Worm (Caenorhabditis elegans) whole organism, early embryonic: Measurements from ENCODE around the gene K08B12.3.

Experiments used
- B0310.2 ChIP-seq: sonication (generic microtip); optimal IDR thresholded peaks from 2 replicates; lab custom pipeline; 2016; ENCODE audit warnings: mild to moderate bottlenecking, missing genetic modification characterization, missing compliant biosample characterization
- F13C5.2 ChIP-seq: sonication (generic microtip); optimal IDR thresholded peaks from 2 replicates; lab custom pipeline; 2017; ENCODE audit warnings: mild to moderate bottlenecking, missing genetic modification characterization, inconsistent platforms, missing compliant biosample characterization
- aly-1 ChIP-seq: sonication (generic microtip); optimal IDR thresholded peaks from 2 replicates; lab custom pipeline; 2016; ENCODE audit warnings: missing genetic modification characterization, missing compliant biosample characterization
- ama-1 ChIP-seq: fragments of 150-350 bp; optimal IDR thresholded peaks from 2 replicates; lab custom pipeline; 2014
- ceh-13 ChIP-seq: fragments of 200-800 bp; sonication (Bioruptor generic); optimal IDR thresholded peaks from 2 replicates; lab custom pipeline; 2018; ENCODE audit warnings: mild to moderate bottlenecking, missing genetic modification characterization, missing compliant biosample characterization
- ceh-36 ChIP-seq: sonication (generic microtip); optimal IDR thresholded peaks from 2 replicates; lab custom pipeline; 2016; ENCODE audit warnings: missing genetic modification characterization, inconsistent platforms, missing compliant biosample characterization
- ets-7 ChIP-seq: sonication (generic microtip); optimal IDR thresholded peaks from 2 replicates; lab custom pipeline; 2016; ENCODE audit warnings: missing genotype, missing genetic modification characterization, missing compliant biosample characterization
- flt-1 ChIP-seq: fragments of 200-800 bp; sonication (Bioruptor generic); IDR thresholded peaks from 2 replicates; pipeline ENCODE4 v1.3.6; 2022; ENCODE audit warnings: missing genetic modification characterization, missing compliant biosample characterization
- hmbx-1 ChIP-seq: sonication (generic microtip); optimal IDR thresholded peaks from 2 replicates; lab custom pipeline; 2016; ENCODE audit warnings: mild to moderate bottlenecking, missing genetic modification characterization, missing compliant biosample characterization
- hmg-4 ChIP-seq: fragments of 200-800 bp; sonication (Bioruptor generic); optimal IDR thresholded peaks from 2 replicates; lab custom pipeline; 2018; ENCODE audit warnings: mild to moderate bottlenecking, missing genetic modification characterization, missing compliant biosample characterization
- hnd-1 ChIP-seq: sonication (generic microtip); optimal IDR thresholded peaks from 2 replicates; lab custom pipeline; 2016; ENCODE audit warnings: missing genetic modification characterization, missing compliant biosample characterization
- pes-1 ChIP-seq: fragments of 200-800 bp; sonication (Bioruptor generic); IDR thresholded peaks from 2 replicates; pipeline ENCODE4 v1.3.6; 2022; ENCODE audit warnings: missing genetic modification reagents, missing genetic modification characterization, missing compliant biosample characterization
- scrt-1 ChIP-seq: fragments of 200-800 bp; sonication (Bioruptor generic); IDR thresholded peaks from 2 replicates; pipeline ENCODE4 v1.3.6; 2022; ENCODE audit warnings: missing genetic modification characterization, missing compliant biosample characterization
- sea-1 ChIP-seq: fragments of 200-800 bp; sonication (Bioruptor generic); conservative IDR thresholded peaks from 2 replicates; pipeline ENCODE4 v1.3.6; 2022; ENCODE audit warnings: missing genetic modification characterization, missing compliant biosample characterization
- tbx-11 ChIP-seq: fragments of 200-800 bp; sonication (Bioruptor generic); IDR thresholded peaks from 2 replicates; pipeline ENCODE4 v1.3.6; 2022; ENCODE audit warnings: missing genetic modification characterization, missing compliant biosample characterization
- tbx-37 ChIP-seq: fragments of 200-800 bp; sonication (Bioruptor generic); conservative IDR thresholded peaks from 2 replicates; pipeline ENCODE4 v1.3.6; 2022; ENCODE audit warnings: missing genetic modification reagents, missing genetic modification characterization, missing compliant biosample characterization
- tra-4 ChIP-seq: sonication (generic microtip); optimal IDR thresholded peaks from 2 replicates; lab custom pipeline; 2017; ENCODE audit warnings: missing genetic modification characterization, missing compliant biosample characterization

K08B12.3 gene

DNA sequence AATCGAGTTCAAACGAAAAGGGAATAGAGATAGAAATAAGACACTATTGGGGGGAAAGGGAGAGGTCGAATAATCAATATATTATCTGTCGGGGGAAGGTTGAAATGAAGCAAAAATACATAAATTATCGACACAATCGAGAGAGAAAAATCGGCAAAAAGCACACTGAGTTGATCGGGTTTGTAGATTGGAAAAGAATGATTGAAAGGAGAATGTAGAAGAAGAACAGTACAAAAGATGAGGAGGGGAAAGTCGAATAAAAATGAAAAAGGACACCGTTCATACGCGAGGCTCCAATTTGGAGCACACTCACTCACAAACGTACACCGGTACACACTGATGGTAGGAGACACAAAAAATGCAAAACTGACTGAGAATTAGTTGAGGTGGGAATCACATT lies 13.7 kb upstream of the K08B12.3 start:
- TF ChIP-seq F13C5.2 (tag; lab: Kevin White, UChicago) (no peak), tra-4 (tag; lab: Kevin White, UChicago) (no peak), sea-1 (no peak), aly-1 (tag; lab: Kevin White, UChicago) (no peak), scrt-1 (GFP tag; lab: Robert Waterston, UW) (no peak), pes-1 (GFP tag; lab: Robert Waterston, UW) (no peak), B0310.2 (tag; lab: Kevin White, UChicago) (no peak), hmbx-1 (no peak), hmg-4 (GFP tag; lab: Kevin White, UChicago) (no peak), ceh-36 (tag; lab: Kevin White, UChicago) (no peak), ceh-13 (GFP tag; lab: Kevin White, UChicago) (no peak), flt-1 (GFP tag; lab: Robert Waterston, UW) (no peak), hnd-1 (no peak), ets-7 (no peak), tbx-37 (no peak), ama-1 (no peak), tbx-11 (GFP tag; lab: Robert Waterston, UW) (no peak)

DNA sequence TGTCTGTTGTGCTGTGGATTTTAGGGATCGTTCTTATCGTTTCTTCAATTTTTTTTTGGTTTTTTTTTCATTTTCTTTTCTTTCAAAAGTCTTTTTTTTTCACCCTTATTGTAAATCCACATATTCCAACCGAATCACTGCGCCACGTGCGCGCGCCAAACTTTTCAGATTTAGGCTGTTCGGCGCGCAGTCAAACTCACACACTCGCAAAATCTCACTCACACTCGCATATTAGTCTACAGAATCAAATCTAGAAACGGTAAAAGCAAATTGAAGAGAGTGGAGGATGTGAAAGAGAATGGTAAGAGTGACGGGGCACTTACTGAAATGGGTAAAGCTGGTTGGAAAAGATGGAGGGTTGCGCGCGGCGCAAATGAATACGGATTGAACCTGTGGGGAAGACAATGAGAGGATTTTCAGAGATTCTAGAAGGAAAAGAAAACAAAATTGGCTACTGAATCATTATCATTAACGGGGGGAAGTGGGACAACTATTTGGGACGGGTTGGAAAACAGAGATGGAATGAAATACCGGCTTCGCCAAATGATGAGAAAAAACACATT lies 12.7 kb upstream of the K08B12.3 start:
- TF ChIP-seq F13C5.2 (tag; lab: Kevin White, UChicago) (no peak), hmg-4 (GFP tag; lab: Kevin White, UChicago) (no peak), pes-1 (GFP tag; lab: Robert Waterston, UW) (no peak), ceh-13 (GFP tag; lab: Kevin White, UChicago) (no peak), hmbx-1 (no peak), aly-1 (tag; lab: Kevin White, UChicago) (no peak), tra-4 (tag; lab: Kevin White, UChicago) (peak; percentile 27), ama-1 (no peak), ets-7 (no peak), sea-1 (no peak), scrt-1 (GFP tag; lab: Robert Waterston, UW) (0 out of 2 replicates have a peak, but pooled peaks have one; percentile 32), ceh-36 (tag; lab: Kevin White, UChicago) (no peak), tbx-11 (GFP tag; lab: Robert Waterston, UW) (no peak), B0310.2 (tag; lab: Kevin White, UChicago) (no peak), tbx-37 (no peak)

DNA sequence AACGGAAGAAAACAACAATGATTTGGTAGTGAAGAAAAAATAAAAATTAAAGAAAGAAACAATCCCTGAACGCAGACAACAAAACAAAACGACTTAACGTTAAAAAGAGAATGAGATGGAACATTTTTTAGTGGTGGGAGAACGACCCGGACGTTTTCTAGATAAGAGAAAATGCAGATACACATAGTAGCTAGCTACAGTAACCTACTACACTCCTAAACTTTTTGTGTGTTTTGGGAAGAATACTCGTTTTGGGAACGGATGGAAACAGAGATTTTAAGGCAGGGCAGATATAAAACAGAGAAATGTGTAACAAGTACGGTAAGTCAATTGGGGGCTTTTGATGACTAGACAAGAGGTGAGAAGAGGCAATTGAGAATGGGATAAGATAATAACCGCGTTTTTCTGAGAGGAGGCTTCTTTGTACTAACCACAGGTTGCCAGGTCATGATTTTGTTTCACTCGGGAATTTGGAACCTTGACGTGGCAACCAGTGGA lies 12.1 kb upstream of the K08B12.3 start:
- no peak for TF ChIP-seq tbx-11 (GFP tag; lab: Robert Waterston, UW)
- no peak for TF ChIP-seq hmg-4 (GFP tag; lab: Kevin White, UChicago)
- TF ChIP-seq ama-1, result no peak
- no peak for TF ChIP-seq pes-1 (GFP tag; lab: Robert Waterston, UW)
- no peak for TF ChIP-seq sea-1
- TF ChIP-seq ets-7, result no peak
- no peak for TF ChIP-seq tra-4 (tag; lab: Kevin White, UChicago)
- no peak for TF ChIP-seq F13C5.2 (tag; lab: Kevin White, UChicago)
- TF ChIP-seq hnd-1, result no peak
- TF ChIP-seq B0310.2 (tag; lab: Kevin White, UChicago), result no peak
- no peak for TF ChIP-seq ceh-13 (GFP tag; lab: Kevin White, UChicago)
- TF ChIP-seq scrt-1 (GFP tag; lab: Robert Waterston, UW), result no peak
- TF ChIP-seq aly-1 (tag; lab: Kevin White, UChicago), result no peak

DNA sequence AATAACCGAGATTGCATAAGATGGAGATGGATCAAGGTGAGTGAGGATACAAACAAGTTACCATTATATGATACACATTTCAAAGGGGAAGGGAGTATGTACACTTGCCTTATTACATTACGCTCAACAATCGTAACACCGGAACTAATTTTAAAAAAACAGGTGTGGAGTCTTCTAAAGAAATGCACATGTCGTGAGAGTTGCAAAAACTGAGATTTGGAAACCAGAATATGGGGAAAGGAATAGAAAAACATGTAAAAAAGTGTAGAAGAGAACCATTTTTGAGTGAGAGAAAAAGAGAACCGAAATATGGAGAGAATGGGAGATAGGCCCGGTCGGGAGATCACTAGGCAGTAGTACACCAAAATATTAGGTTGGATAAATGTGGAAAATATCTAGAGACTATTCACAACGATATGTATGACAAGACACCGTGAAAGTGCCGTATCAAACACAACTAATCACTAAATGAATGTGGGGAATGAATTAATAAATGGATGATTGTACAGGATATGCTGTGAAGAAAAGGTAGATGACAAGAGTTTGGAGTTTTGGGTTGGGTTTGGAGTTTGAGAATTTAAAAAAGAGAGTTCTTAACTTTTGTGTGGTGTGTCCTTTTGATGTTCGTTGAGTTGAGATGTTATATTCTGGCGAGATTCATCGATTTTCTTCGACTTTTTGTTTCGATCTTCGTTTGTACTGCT lies 11.5 kb upstream of the K08B12.3 start:
- TF ChIP-seq scrt-1 (GFP tag; lab: Robert Waterston, UW), result no peak
- TF ChIP-seq B0310.2 (tag; lab: Kevin White, UChicago), result no peak
- TF ChIP-seq hmg-4 (GFP tag; lab: Kevin White, UChicago), result no peak
- peak; percentile 23 for TF ChIP-seq ets-7
- no peak for TF ChIP-seq aly-1 (tag; lab: Kevin White, UChicago)
- TF ChIP-seq hnd-1, result no peak
- TF ChIP-seq pes-1 (GFP tag; lab: Robert Waterston, UW), result peak; percentile 48; the same call in 1 of the 2 replicates
- no peak for TF ChIP-seq ceh-36 (tag; lab: Kevin White, UChicago)
- TF ChIP-seq ama-1, result no peak
- TF ChIP-seq sea-1, result no peak

DNA sequence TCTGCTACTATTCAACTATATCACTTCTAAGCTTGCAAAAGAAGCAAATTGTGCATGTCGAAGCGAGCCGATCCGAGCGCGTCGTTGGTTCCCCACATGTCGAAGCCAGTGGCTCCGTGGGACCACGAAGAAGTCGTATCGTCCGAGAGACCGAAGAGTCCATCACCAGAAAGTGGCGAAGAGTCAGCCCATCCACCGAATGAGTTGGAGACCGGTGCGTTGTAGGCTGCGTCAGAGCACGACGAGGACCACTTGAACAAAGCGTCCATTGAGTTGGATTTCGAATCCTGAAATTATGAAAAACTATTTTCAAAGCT lies 11.0 kb upstream of the K08B12.3 start:
- no peak for TF ChIP-seq hmbx-1
- TF ChIP-seq ama-1, result peak; percentile 1
- TF ChIP-seq tra-4 (tag; lab: Kevin White, UChicago), result no peak

DNA sequence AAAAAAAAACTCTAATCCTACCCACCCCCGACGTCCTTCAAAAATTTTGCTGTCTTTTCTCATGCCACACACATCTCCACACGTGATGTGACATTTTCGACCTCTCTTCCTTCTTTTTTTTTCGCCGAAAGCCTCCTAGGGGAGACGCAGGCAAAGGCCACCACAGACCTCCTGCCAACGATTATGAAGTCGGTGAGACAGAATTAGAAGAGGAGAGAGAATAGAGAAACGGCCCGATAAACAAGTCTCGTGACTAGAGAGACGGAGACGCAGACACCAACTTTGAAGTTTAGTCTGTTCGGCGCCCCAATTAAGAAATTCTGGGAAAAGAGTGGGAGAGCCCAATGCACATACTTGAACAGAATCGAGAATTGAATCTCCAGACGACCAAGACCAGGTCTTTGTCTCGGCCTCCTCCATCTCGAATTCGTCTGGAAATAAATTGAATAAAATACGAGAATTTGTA lies 10.4 kb upstream of the K08B12.3 start:
- TF ChIP-seq hmg-4 (GFP tag; lab: Kevin White, UChicago) (peak; percentile 38), ceh-36 (tag; lab: Kevin White, UChicago) (no peak), tbx-37 (no peak), ama-1 (no peak), ceh-13 (GFP tag; lab: Kevin White, UChicago) (no peak), tra-4 (tag; lab: Kevin White, UChicago) (no peak), aly-1 (tag; lab: Kevin White, UChicago) (peak; percentile 27), B0310.2 (tag; lab: Kevin White, UChicago) (no peak), ets-7 (no peak), flt-1 (GFP tag; lab: Robert Waterston, UW) (no peak), hmbx-1 (no peak), scrt-1 (GFP tag; lab: Robert Waterston, UW) (no peak), F13C5.2 (tag; lab: Kevin White, UChicago) (peak; percentile 40), hnd-1 (no peak), pes-1 (GFP tag; lab: Robert Waterston, UW) (0 out of 2 replicates have a peak, but pooled peaks have one; percentile 49), sea-1 (peak; percentile 46; the same call in 1 of the 2 replicates), tbx-11 (GFP tag; lab: Robert Waterston, UW) (no peak)
